Worm (Caenorhabditis elegans) whole organism, late embryonic: Measurements from ENCODE around the gene ZC449.4.

Experiments
- C08G9.2 ChIP-seq: sonication (generic microtip); optimal IDR thresholded peaks from 2 replicates; lab custom pipeline; 2016; ENCODE audit warnings: mild to moderate bottlenecking, missing genetic modification characterization, moderate library complexity, missing compliant biosample characterization
- C38D4.7 ChIP-seq: fragments of 200-800 bp; sonication (Bioruptor generic); optimal IDR thresholded peaks from 2 replicates; lab custom pipeline; 2018; ENCODE audit warnings: mild to moderate bottlenecking, missing genetic modification characterization, moderate library complexity, missing compliant biosample characterization
- F13H6.1 ChIP-seq: sonication (generic microtip); optimal IDR thresholded peaks from 2 replicates; lab custom pipeline; 2016; ENCODE audit warnings: missing genetic modification characterization, missing compliant biosample characterization
- K02D7.2 ChIP-seq: sonication (generic microtip); optimal IDR thresholded peaks from 2 replicates; lab custom pipeline; 2017; ENCODE audit warnings: mild to moderate bottlenecking, missing genetic modification characterization, missing compliant biosample characterization
- K09A11.1 ChIP-seq: sonication (generic microtip); optimal IDR thresholded peaks from 2 replicates; lab custom pipeline; 2017; ENCODE audit warnings: antibody characterized with exemption, mild to moderate bottlenecking, missing genetic modification characterization, missing compliant biosample characterization; ENCODE audit not compliant: insufficient read depth
- Y22D7AL.16 ChIP-seq: sonication (generic microtip); optimal IDR thresholded peaks from 2 replicates; lab custom pipeline; 2016; ENCODE audit warnings: missing genetic modification characterization, missing compliant biosample characterization
- ceh-19 ChIP-seq: fragments of 200-800 bp; sonication (Bioruptor generic); optimal IDR thresholded peaks from 2 replicates; lab custom pipeline; 2018; ENCODE audit warnings: mild to moderate bottlenecking, missing genetic modification characterization, missing compliant biosample characterization
- ceh-22 ChIP-seq: sonication (generic microtip); optimal IDR thresholded peaks from 2 replicates; lab custom pipeline; 2017; ENCODE audit warnings: missing biosample characterization, missing genetic modification characterization
- ceh-30 ChIP-seq: fragments of 150-350 bp; optimal IDR thresholded peaks from 2 replicates; lab custom pipeline; 2014; ENCODE audit warnings: missing biosample characterization, missing genetic modification characterization
- ceh-31 ChIP-seq: sonication (generic microtip); optimal IDR thresholded peaks from 2 replicates; lab custom pipeline; 2016; ENCODE audit warnings: missing genetic modification characterization, missing compliant biosample characterization
- ceh-34 ChIP-seq: sonication (generic microtip); optimal IDR thresholded peaks from 2 replicates; lab custom pipeline; 2016; ENCODE audit warnings: mild to moderate bottlenecking, missing genetic modification characterization, missing compliant biosample characterization
- ceh-45 ChIP-seq: fragments of 200-800 bp; sonication (Bioruptor generic); IDR thresholded peaks from 2 replicates; pipeline ENCODE4 v1.3.6; 2022; ENCODE audit warnings: missing genetic modification reagents, missing genetic modification characterization, missing compliant biosample characterization
- ceh-6 ChIP-seq: fragments of 200-800 bp; sonication (Bioruptor generic); optimal IDR thresholded peaks from 2 replicates; lab custom pipeline; 2018; ENCODE audit warnings: mild to moderate bottlenecking, missing genetic modification characterization, missing compliant biosample characterization
- che-1 ChIP-seq: sonication (generic microtip); optimal IDR thresholded peaks from 2 replicates; lab custom pipeline; 2016; ENCODE audit warnings: mild to moderate bottlenecking, missing genetic modification characterization, missing compliant biosample characterization
- elt-2 ChIP-seq: sonication (generic microtip); optimal IDR thresholded peaks from 2 replicates; lab custom pipeline; 2016; ENCODE audit warnings: missing genetic modification reagents, missing genetic modification characterization, missing compliant biosample characterization
- elt-4 ChIP-seq: sonication (generic microtip); optimal IDR thresholded peaks from 2 replicates; lab custom pipeline; 2016; ENCODE audit warnings: missing genetic modification characterization, missing compliant biosample characterization
- ets-4 ChIP-seq: sonication (generic microtip); optimal IDR thresholded peaks from 2 replicates; lab custom pipeline; 2016; ENCODE audit warnings: missing genetic modification characterization, missing compliant biosample characterization
- eyg-1 ChIP-seq: sonication (generic microtip); optimal IDR thresholded peaks from 2 replicates; lab custom pipeline; 2016; ENCODE audit warnings: missing genotype, missing genetic modification characterization, missing compliant biosample characterization
- fax-1 ChIP-seq: sonication (generic microtip); optimal IDR thresholded peaks from 2 replicates; lab custom pipeline; 2016; ENCODE audit warnings: missing genotype, missing genetic modification characterization, missing compliant biosample characterization
- fkh-6 ChIP-seq: sonication (generic microtip); optimal IDR thresholded peaks from 2 replicates; lab custom pipeline; 2016; ENCODE audit warnings: missing genetic modification characterization, missing compliant biosample characterization
- gmeb-2 ChIP-seq: sonication (generic microtip); optimal IDR thresholded peaks from 2 replicates; lab custom pipeline; 2016; ENCODE audit warnings: missing genetic modification characterization, inconsistent platforms, missing compliant biosample characterization
- hlh-13 ChIP-seq: fragments of 200-800 bp; sonication (Bioruptor generic); optimal IDR thresholded peaks from 2 replicates; lab custom pipeline; 2018; ENCODE audit warnings: mild to moderate bottlenecking, missing genetic modification characterization, missing compliant biosample characterization
- hlh-30 ChIP-seq: sonication (generic microtip); optimal IDR thresholded peaks from 2 replicates; lab custom pipeline; 2017; ENCODE audit warnings: antibody characterized with exemption, missing genetic modification characterization, missing compliant biosample characterization; ENCODE audit not compliant: insufficient read depth
- hlh-6 ChIP-seq: sonication (generic microtip); optimal IDR thresholded peaks from 2 replicates; lab custom pipeline; 2016; ENCODE audit warnings: missing genotype, missing genetic modification characterization, missing compliant biosample characterization
- hlh-8 ChIP-seq: sonication (generic microtip); optimal IDR thresholded peaks from 2 replicates; lab custom pipeline; 2016; ENCODE audit warnings: missing genotype, missing genetic modification characterization, missing compliant biosample characterization
- lim-6 ChIP-seq: sonication (generic microtip); optimal IDR thresholded peaks from 2 replicates; lab custom pipeline; 2016; ENCODE audit warnings: missing genetic modification characterization, missing compliant biosample characterization
- lin-11 ChIP-seq: fragments of 200-800 bp; sonication (Bioruptor generic); optimal IDR thresholded peaks from 2 replicates; lab custom pipeline; 2018; ENCODE audit warnings: mild to moderate bottlenecking, missing genetic modification characterization, missing compliant biosample characterization
- madf-2 ChIP-seq: sonication (generic microtip); optimal IDR thresholded peaks from 2 replicates; lab custom pipeline; 2017; ENCODE audit warnings: missing genetic modification characterization, missing compliant biosample characterization
- mec-3 ChIP-seq: sonication (generic microtip); optimal IDR thresholded peaks from 2 replicates; lab custom pipeline; 2016; ENCODE audit warnings: borderline replicate concordance, missing genetic modification characterization, missing compliant biosample characterization
- npax-4 ChIP-seq: sonication (generic microtip); optimal IDR thresholded peaks from 2 replicates; lab custom pipeline; 2016; ENCODE audit warnings: missing genetic modification characterization, missing compliant biosample characterization
- pag-3 ChIP-seq: sonication (generic microtip); optimal IDR thresholded peaks from 2 replicates; lab custom pipeline; 2016; ENCODE audit warnings: missing compliant biosample characterization, missing genetic modification characterization, borderline replicate concordance
- pat-9 ChIP-seq: fragments of 200-800 bp; sonication (Bioruptor generic); optimal IDR thresholded peaks from 2 replicates; lab custom pipeline; 2018; ENCODE audit warnings: mild to moderate bottlenecking, missing genetic modification characterization, moderate library complexity, missing compliant biosample characterization
- pha-2 ChIP-seq: sonication (generic microtip); optimal IDR thresholded peaks from 2 replicates; lab custom pipeline; 2017; ENCODE audit warnings: mild to moderate bottlenecking, missing genetic modification characterization, missing compliant biosample characterization
- pqm-1 ChIP-seq: sonication (generic microtip); optimal IDR thresholded peaks from 2 replicates; lab custom pipeline; 2016; ENCODE audit warnings: missing genetic modification characterization, missing compliant biosample characterization
- ref-2 ChIP-seq: sonication (generic microtip); optimal IDR thresholded peaks from 2 replicates; lab custom pipeline; 2016; ENCODE audit warnings: missing genetic modification characterization, missing compliant biosample characterization
- sdc-2 ChIP-seq: sonication (generic microtip); optimal IDR thresholded peaks from 2 replicates; lab custom pipeline; 2016; ENCODE audit warnings: missing genotype, missing genetic modification characterization, missing compliant biosample characterization
- sox-4 ChIP-seq: sonication (generic microtip); optimal IDR thresholded peaks from 2 replicates; lab custom pipeline; 2017; ENCODE audit warnings: mild to moderate bottlenecking, missing genetic modification characterization, inconsistent platforms, missing compliant biosample characterization
- tbx-2 ChIP-seq: sonication (generic microtip); optimal IDR thresholded peaks from 2 replicates; lab custom pipeline; 2016; ENCODE audit warnings: missing genetic modification characterization, missing compliant biosample characterization
- ttx-3 ChIP-seq: sonication (generic microtip); optimal IDR thresholded peaks from 2 replicates; lab custom pipeline; 2016; ENCODE audit warnings: missing genetic modification reagents, missing genetic modification characterization, missing compliant biosample characterization
- unc-42 ChIP-seq: sonication (generic microtip); optimal IDR thresholded peaks from 2 replicates; lab custom pipeline; 2016; ENCODE audit warnings: missing genotype, missing genetic modification characterization, missing compliant biosample characterization
- ztf-16 ChIP-seq: sonication (generic microtip); optimal IDR thresholded peaks from 2 replicates; lab custom pipeline; 2017; ENCODE audit warnings: missing genetic modification characterization, missing compliant biosample characterization

The ZC449.4 gene

DNA sequence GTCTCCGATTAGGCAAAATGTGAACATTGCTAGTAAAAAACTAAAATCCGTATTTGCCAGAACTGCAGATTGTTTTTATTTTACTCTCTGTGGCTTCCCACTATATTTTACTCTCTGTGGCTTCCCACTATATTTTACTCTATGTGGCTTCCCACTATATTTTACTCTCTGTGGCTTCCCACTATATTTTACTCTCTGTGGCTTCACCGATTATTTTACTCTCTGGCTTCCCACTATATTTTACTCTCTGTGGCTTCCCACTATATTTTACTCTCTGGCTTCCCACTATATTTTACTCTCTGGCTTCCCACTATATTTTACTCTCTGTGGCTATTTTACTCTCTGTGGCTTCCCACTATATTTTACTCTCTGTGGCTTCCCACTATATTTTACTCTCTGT lies 22.4 kb upstream of the ZC449.4 start:
- peak; percentile 77 for TF ChIP-seq pat-9 (tag; lab: Kevin White, UChicago)
- peak; percentile 18 for TF ChIP-seq unc-42 (tag; lab: Kevin White, UChicago)
- peak; percentile 84 for TF ChIP-seq fkh-6 (tag; lab: Kevin White, UChicago)
- peak; percentile 66 for TF ChIP-seq F13H6.1 (tag; lab: Kevin White, UChicago)
- TF ChIP-seq elt-2 (tag; lab: Kevin White, UChicago), result peak; percentile 29
- peak; percentile 31 for TF ChIP-seq npax-4 (tag; lab: Kevin White, UChicago)
- TF ChIP-seq tbx-2 (tag; lab: Kevin White, UChicago), result peak; percentile 93
- TF ChIP-seq K02D7.2 (tag; lab: Kevin White, UChicago), result peak; percentile 74
- TF ChIP-seq hlh-6 (tag; lab: Kevin White, UChicago), result peak; percentile 84
- peak; percentile 68 for TF ChIP-seq lim-6 (tag; lab: Kevin White, UChicago)
- TF ChIP-seq lin-11 (tag; lab: Kevin White, UChicago), result peak; percentile 79
- TF ChIP-seq eyg-1 (tag; lab: Kevin White, UChicago), result peak; percentile 37
- TF ChIP-seq C08G9.2 (tag; lab: Kevin White, UChicago), result peak; percentile 39
- TF ChIP-seq pqm-1 (tag; lab: Kevin White, UChicago), result peak; percentile 87
- peak; percentile 34 for TF ChIP-seq ets-4 (tag; lab: Kevin White, UChicago)
- TF ChIP-seq ztf-16 (tag; lab: Kevin White, UChicago), result peak; percentile 1
- TF ChIP-seq ceh-6 (GFP tag; lab: Kevin White, UChicago), result peak; percentile 59
- TF ChIP-seq sox-4, result peak; percentile 76
- TF ChIP-seq ceh-19 (GFP tag; lab: Kevin White, UChicago), result peak; percentile 73
- TF ChIP-seq ceh-34 (tag; lab: Kevin White, UChicago), result peak; percentile 25
- peak; percentile 92 for TF ChIP-seq Y22D7AL.16 (tag; lab: Kevin White, UChicago)
- TF ChIP-seq mec-3 (tag; lab: Kevin White, UChicago), result peak; percentile 28
- peak; percentile 79 for TF ChIP-seq che-1
- TF ChIP-seq hlh-8 (tag; lab: Kevin White, UChicago), result peak; percentile 79
- peak; percentile 34 for TF ChIP-seq C38D4.7 (GFP tag; lab: Kevin White, UChicago)
- TF ChIP-seq pag-3 (tag; lab: Kevin White, UChicago), result peak; percentile 83
- peak; percentile 80 for TF ChIP-seq elt-4 (tag; lab: Kevin White, UChicago)
- peak; percentile 66 for TF ChIP-seq gmeb-2 (tag; lab: Kevin White, UChicago)
- TF ChIP-seq hlh-13 (GFP tag; lab: Kevin White, UChicago), result peak; percentile 89
- peak; percentile 95 for TF ChIP-seq madf-2
- peak; percentile 38 for TF ChIP-seq sdc-2 (tag; lab: Kevin White, UChicago)
- TF ChIP-seq ref-2 (tag; lab: Kevin White, UChicago), result peak; percentile 56
- peak; percentile 15 for TF ChIP-seq ttx-3 (tag; lab: Kevin White, UChicago)
- peak; percentile 56 for TF ChIP-seq fax-1

ce11 chrX:5043887-5044286 lies 10.1 kb upstream of the ZC449.4 start, which contains the start of gene Y64H9A.2:
Gene Y64H9A.2, plus strand, starts transcription at chrX:5043976.
- TF ChIP-seq eyg-1 (tag; lab: Kevin White, UChicago) (no peak), ceh-45 (no peak), ttx-3 (tag; lab: Kevin White, UChicago) (no peak), K09A11.1 (no peak), pag-3 (tag; lab: Kevin White, UChicago) (no peak), ceh-30 (tag; lab: Kevin White, UChicago) (no peak)

DNA sequence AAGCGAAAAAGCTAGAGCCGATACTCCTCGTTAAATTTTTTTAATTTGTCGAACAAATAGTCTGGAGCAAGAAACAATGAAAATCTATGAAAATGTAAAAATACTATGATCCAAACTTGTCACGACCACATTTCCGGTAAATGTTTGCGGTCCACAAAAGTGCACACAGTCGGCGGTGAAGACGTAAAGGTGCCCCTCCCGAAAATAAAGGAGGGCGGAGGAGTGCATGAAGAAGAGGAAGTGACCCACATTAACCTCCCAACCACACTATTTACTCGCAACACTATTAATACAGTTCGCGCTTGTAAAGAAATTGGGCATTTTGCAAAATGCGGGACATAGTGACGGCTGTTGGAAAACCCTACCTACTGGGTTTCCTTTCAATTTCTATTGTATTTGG lies 6.3 kb upstream of the ZC449.4 start:
- TF ChIP-seq ttx-3 (tag; lab: Kevin White, UChicago), result no peak
- TF ChIP-seq ceh-19 (GFP tag; lab: Kevin White, UChicago), result no peak
- TF ChIP-seq ceh-31, result no peak
- no peak for TF ChIP-seq hlh-30 (tag; lab: Kevin White, UChicago)
- TF ChIP-seq ceh-34 (tag; lab: Kevin White, UChicago), result no peak
- no peak for TF ChIP-seq sdc-2 (tag; lab: Kevin White, UChicago)
- TF ChIP-seq ceh-22 (tag; lab: Kevin White, UChicago), result no peak
- no peak for TF ChIP-seq F13H6.1 (tag; lab: Kevin White, UChicago)
- TF ChIP-seq ets-4 (tag; lab: Kevin White, UChicago), result no peak
- no peak for TF ChIP-seq elt-4 (tag; lab: Kevin White, UChicago)
- TF ChIP-seq pha-2 (tag; lab: Kevin White, UChicago), result no peak
